Worm (Caenorhabditis elegans) whole organism, early embryonic: ENCODE results near the gene nhr-253.

Source experiments
- B0310.2 ChIP-seq: sonication (generic microtip); optimal IDR thresholded peaks from 2 replicates; lab custom pipeline; 2016; ENCODE audit warnings: mild to moderate bottlenecking, missing genetic modification characterization, missing compliant biosample characterization
- F13C5.2 ChIP-seq: sonication (generic microtip); optimal IDR thresholded peaks from 2 replicates; lab custom pipeline; 2017; ENCODE audit warnings: mild to moderate bottlenecking, missing genetic modification characterization, inconsistent platforms, missing compliant biosample characterization
- aly-1 ChIP-seq: sonication (generic microtip); optimal IDR thresholded peaks from 2 replicates; lab custom pipeline; 2016; ENCODE audit warnings: missing genetic modification characterization, missing compliant biosample characterization
- ama-1 ChIP-seq: fragments of 150-350 bp; optimal IDR thresholded peaks from 2 replicates; lab custom pipeline; 2014
- ceh-13 ChIP-seq: fragments of 200-800 bp; sonication (Bioruptor generic); optimal IDR thresholded peaks from 2 replicates; lab custom pipeline; 2018; ENCODE audit warnings: mild to moderate bottlenecking, missing genetic modification characterization, missing compliant biosample characterization
- ceh-36 ChIP-seq: sonication (generic microtip); optimal IDR thresholded peaks from 2 replicates; lab custom pipeline; 2016; ENCODE audit warnings: missing genetic modification characterization, inconsistent platforms, missing compliant biosample characterization
- ets-7 ChIP-seq: sonication (generic microtip); optimal IDR thresholded peaks from 2 replicates; lab custom pipeline; 2016; ENCODE audit warnings: missing genotype, missing genetic modification characterization, missing compliant biosample characterization
- flt-1 ChIP-seq: fragments of 200-800 bp; sonication (Bioruptor generic); IDR thresholded peaks from 2 replicates; pipeline ENCODE4 v1.3.6; 2022; ENCODE audit warnings: missing genetic modification characterization, missing compliant biosample characterization
- hmbx-1 ChIP-seq: sonication (generic microtip); optimal IDR thresholded peaks from 2 replicates; lab custom pipeline; 2016; ENCODE audit warnings: mild to moderate bottlenecking, missing genetic modification characterization, missing compliant biosample characterization
- hmg-4 ChIP-seq: fragments of 200-800 bp; sonication (Bioruptor generic); optimal IDR thresholded peaks from 2 replicates; lab custom pipeline; 2018; ENCODE audit warnings: mild to moderate bottlenecking, missing genetic modification characterization, missing compliant biosample characterization
- hnd-1 ChIP-seq: sonication (generic microtip); optimal IDR thresholded peaks from 2 replicates; lab custom pipeline; 2016; ENCODE audit warnings: missing genetic modification characterization, missing compliant biosample characterization
- pes-1 ChIP-seq: fragments of 200-800 bp; sonication (Bioruptor generic); IDR thresholded peaks from 2 replicates; pipeline ENCODE4 v1.3.6; 2022; ENCODE audit warnings: missing genetic modification reagents, missing genetic modification characterization, missing compliant biosample characterization
- scrt-1 ChIP-seq: fragments of 200-800 bp; sonication (Bioruptor generic); IDR thresholded peaks from 2 replicates; pipeline ENCODE4 v1.3.6; 2022; ENCODE audit warnings: missing genetic modification characterization, missing compliant biosample characterization
- sea-1 ChIP-seq: fragments of 200-800 bp; sonication (Bioruptor generic); conservative IDR thresholded peaks from 2 replicates; pipeline ENCODE4 v1.3.6; 2022; ENCODE audit warnings: missing genetic modification characterization, missing compliant biosample characterization
- tbx-11 ChIP-seq: fragments of 200-800 bp; sonication (Bioruptor generic); IDR thresholded peaks from 2 replicates; pipeline ENCODE4 v1.3.6; 2022; ENCODE audit warnings: missing genetic modification characterization, missing compliant biosample characterization
- tbx-37 ChIP-seq: fragments of 200-800 bp; sonication (Bioruptor generic); conservative IDR thresholded peaks from 2 replicates; pipeline ENCODE4 v1.3.6; 2022; ENCODE audit warnings: missing genetic modification reagents, missing genetic modification characterization, missing compliant biosample characterization
- tra-4 ChIP-seq: sonication (generic microtip); optimal IDR thresholded peaks from 2 replicates; lab custom pipeline; 2017; ENCODE audit warnings: missing genetic modification characterization, missing compliant biosample characterization

The nhr-253 gene

ce11 chrV:376790-377189 is 19.6 kb upstream of the nhr-253 start:
- TF ChIP-seq ama-1 (lab: Kevin White, UChicago) (no peak), scrt-1 (GFP tag; lab: Robert Waterston, UW) (no peak), pes-1 (GFP tag; lab: Robert Waterston, UW) (no peak), F13C5.2 (tag; lab: Kevin White, UChicago) (no peak), tbx-11 (no peak), aly-1 (tag; lab: Kevin White, UChicago) (no peak), ets-7 (tag; lab: Kevin White, UChicago) (no peak), B0310.2 (tag; lab: Kevin White, UChicago) (no peak), hnd-1 (tag; lab: Kevin White, UChicago) (no peak), tbx-37 (no peak), hmg-4 (GFP tag; lab: Kevin White, UChicago) (no peak), flt-1 (GFP tag; lab: Robert Waterston, UW) (no peak), sea-1 (no peak), ceh-36 (no peak), tra-4 (tag; lab: Kevin White, UChicago) (no peak), ceh-13 (GFP tag; lab: Kevin White, UChicago) (no peak), hmbx-1 (no peak)

ce11 chrV:378231-378630 is 18.2 kb upstream of the nhr-253 start:
- no peak for TF ChIP-seq ceh-36
- no peak for TF ChIP-seq sea-1
- TF ChIP-seq B0310.2 (tag; lab: Kevin White, UChicago), result no peak
- TF ChIP-seq hmbx-1, result no peak

- TF ChIP-seq tbx-37 (no peak), ceh-36 (no peak), tra-4 (tag; lab: Kevin White, UChicago) (no peak), hmbx-1 (no peak), F13C5.2 (tag; lab: Kevin White, UChicago) (no peak), B0310.2 (tag; lab: Kevin White, UChicago) (no peak), sea-1 (no peak), tbx-11 (no peak), aly-1 (tag; lab: Kevin White, UChicago) (no peak), flt-1 (GFP tag; lab: Robert Waterston, UW) (no peak), hnd-1 (tag; lab: Kevin White, UChicago) (no peak), pes-1 (GFP tag; lab: Robert Waterston, UW) (no peak), ets-7 (tag; lab: Kevin White, UChicago) (no peak), ceh-13 (GFP tag; lab: Kevin White, UChicago) (no peak), scrt-1 (GFP tag; lab: Robert Waterston, UW) (no peak), hmg-4 (GFP tag; lab: Kevin White, UChicago) (no peak), ama-1 (lab: Kevin White, UChicago) (no peak)
Measured at ce11 chrV:380186-380585, 16.2 kb upstream of the nhr-253 start, which contains the start of gene mltn-8. Gene mltn-8 (minus strand): TSS chrV:380286.

- TF ChIP-seq tbx-11 (no peak), F13C5.2 (tag; lab: Kevin White, UChicago) (no peak), B0310.2 (tag; lab: Kevin White, UChicago) (no peak), flt-1 (GFP tag; lab: Robert Waterston, UW) (no peak), sea-1 (no peak), scrt-1 (GFP tag; lab: Robert Waterston, UW) (no peak), aly-1 (tag; lab: Kevin White, UChicago) (no peak), tbx-37 (no peak), hmg-4 (GFP tag; lab: Kevin White, UChicago) (no peak), ama-1 (lab: Kevin White, UChicago) (no peak), hmbx-1 (no peak), tra-4 (tag; lab: Kevin White, UChicago) (no peak), ceh-13 (GFP tag; lab: Kevin White, UChicago) (no peak)
Measured at ce11 chrV:381227-381950, 15.0 kb upstream of the nhr-253 start, which contains the start of gene ZK6.8. Gene ZK6.8 (plus strand): TSS chrV:381908.

- TF ChIP-seq ceh-36, result no peak
- TF ChIP-seq pes-1 (GFP tag; lab: Robert Waterston, UW), result no peak
- no peak for TF ChIP-seq tbx-11
- TF ChIP-seq aly-1 (tag; lab: Kevin White, UChicago), result no peak
- no peak for TF ChIP-seq tra-4 (tag; lab: Kevin White, UChicago)
- TF ChIP-seq hnd-1 (tag; lab: Kevin White, UChicago), result no peak
- no peak for TF ChIP-seq tbx-37
Measured at ce11 chrV:384511-384910, 11.9 kb upstream of the nhr-253 start.

- no peak for TF ChIP-seq tbx-37
- TF ChIP-seq ceh-36, result no peak
- no peak for TF ChIP-seq tra-4 (tag; lab: Kevin White, UChicago)
- no peak for TF ChIP-seq tbx-11
- TF ChIP-seq F13C5.2 (tag; lab: Kevin White, UChicago), result no peak
- no peak for TF ChIP-seq B0310.2 (tag; lab: Kevin White, UChicago)
- no peak for TF ChIP-seq flt-1 (GFP tag; lab: Robert Waterston, UW)
- no peak for TF ChIP-seq ets-7 (tag; lab: Kevin White, UChicago)
- TF ChIP-seq ama-1 (lab: Kevin White, UChicago), result no peak
- TF ChIP-seq hmbx-1, result no peak
- no peak for TF ChIP-seq pes-1 (GFP tag; lab: Robert Waterston, UW)
- no peak for TF ChIP-seq aly-1 (tag; lab: Kevin White, UChicago)
- TF ChIP-seq scrt-1 (GFP tag; lab: Robert Waterston, UW), result no peak
- TF ChIP-seq hmg-4 (GFP tag; lab: Kevin White, UChicago), result no peak
- no peak for TF ChIP-seq sea-1
- no peak for TF ChIP-seq ceh-13 (GFP tag; lab: Kevin White, UChicago)
- no peak for TF ChIP-seq hnd-1 (tag; lab: Kevin White, UChicago)
Measured at ce11 chrV:385488-385887, 10.9 kb upstream of the nhr-253 start, which contains the start of gene lipl-5. Gene lipl-5 (plus strand): TSS chrV:385746.

- no peak for TF ChIP-seq tbx-11
- no peak for TF ChIP-seq ets-7 (tag; lab: Kevin White, UChicago)
- no peak for TF ChIP-seq hnd-1 (tag; lab: Kevin White, UChicago)
- TF ChIP-seq F13C5.2 (tag; lab: Kevin White, UChicago), result no peak
- no peak for TF ChIP-seq hmbx-1
- no peak for TF ChIP-seq flt-1 (GFP tag; lab: Robert Waterston, UW)
- no peak for TF ChIP-seq scrt-1 (GFP tag; lab: Robert Waterston, UW)
- no peak for TF ChIP-seq ceh-13 (GFP tag; lab: Kevin White, UChicago)
- TF ChIP-seq aly-1 (tag; lab: Kevin White, UChicago), result no peak
Measured at ce11 chrV:388397-388796, 8.0 kb upstream of the nhr-253 start, which contains the start of gene ZK6.6. Gene ZK6.6 (plus strand): TSS chrV:388697.
